Worm (Caenorhabditis elegans): Measurements from ENCODE around the gene C07E3.3.

DNA sequence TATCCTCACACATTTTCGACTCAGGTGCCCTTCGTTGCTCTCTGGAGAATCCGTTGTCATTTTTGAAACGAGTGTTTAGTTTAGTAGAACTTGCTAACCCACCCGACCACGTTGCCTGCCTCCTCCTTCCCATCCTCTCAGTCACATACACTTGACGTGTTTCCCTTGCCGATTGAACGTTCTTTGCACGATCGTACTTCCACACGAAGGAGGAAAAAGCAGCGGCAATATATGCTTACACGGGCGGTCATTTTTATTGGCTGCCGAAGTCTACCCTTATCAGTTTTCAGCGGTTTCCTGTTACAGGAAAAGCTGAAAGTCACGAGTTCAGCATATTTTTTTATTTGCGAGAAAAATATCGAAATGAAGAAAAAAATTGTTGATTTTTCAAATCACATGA, 32.5 kb upstream of the C07E3.3 start:
- TF ChIP-seq mxl-2 (GFP tag; conservative IDR thresholded peaks at IDR 0.05) = peak; percentile 85
- no peak for TF ChIP-seq unc-62 (GFP tag; optimal IDR thresholded peaks at IDR 0.05 in 1 of 2)
- TF ChIP-seq unc-62 (tag; optimal IDR thresholded peaks at IDR 0.05) = no peak
- TF ChIP-seq ama-1 (optimal IDR thresholded peaks at IDR 0.05) = peak; percentile 56
- no peak for TF ChIP-seq egl-27 (tag; optimal IDR thresholded peaks at IDR 0.05)
- TF ChIP-seq spr-3 (GFP tag; optimal IDR thresholded peaks at IDR 0.05) = no peak
- no peak for TF ChIP-seq lir-3 (tag; optimal IDR thresholded peaks at IDR 0.05)
- no peak for TF ChIP-seq daf-19 (GFP tag; conservative IDR thresholded peaks at IDR 0.05)
- TF ChIP-seq hlh-30 (tag; optimal IDR thresholded peaks at IDR 0.05; ENCODE audit: insufficient read depth) = peak; percentile 81
- TF ChIP-seq snpc-4 (tag; optimal IDR thresholded peaks at IDR 0.05) = no peak
- no peak for TF ChIP-seq zag-1 (tag; optimal IDR thresholded peaks at IDR 0.05)
- peak; percentile 88 for TF ChIP-seq nhr-28 (tag; optimal IDR thresholded peaks at IDR 0.05)
- peak; percentile 24; the same call in 1 of the 2 replicates for TF ChIP-seq pha-4 (GFP tag; IDR thresholded peaks at IDR 0.05)
- TF ChIP-seq pha-4 (tag; optimal IDR thresholded peaks at IDR 0.05) = peak; percentile 15
- no peak for TF ChIP-seq nhr-6 (tag; optimal IDR thresholded peaks at IDR 0.05)
- TF ChIP-seq nhr-237 (tag; optimal IDR thresholded peaks at IDR 0.05) = no peak

Measured in whole organism, L4 larva.